Fruit fly (Drosophila melanogaster) whole organism, pupa: Measurements from ENCODE around the gene CG14354.

Source experiments
- CG10348 ChIP-seq: fragments of 200-800 bp; sonication (Bioruptor generic); IDR thresholded peaks from 2 replicates; pipeline ENCODE4 v1.3.6; 2022; ENCODE audit warnings: missing biosample characterization, missing genetic modification characterization
- CG14655 ChIP-seq: fragments of 200-800 bp; sonication (Bioruptor generic); optimal IDR thresholded peaks from 3 replicates; lab custom pipeline; 2017; ENCODE audit warnings: mild to moderate bottlenecking, missing biosample characterization, missing genetic modification reagents, missing genetic modification characterization
- CG15710 ChIP-seq: fragments of 200-800 bp; sonication (Bioruptor generic); optimal IDR thresholded peaks from 2 replicates; lab custom pipeline; 2018; ENCODE audit warnings: missing biosample characterization, mild to moderate bottlenecking, missing genetic modification characterization, moderate library complexity
- CG17806 ChIP-seq: fragments of 200-800 bp; sonication (Bioruptor generic); optimal IDR thresholded peaks from 2 replicates; lab custom pipeline; 2018; ENCODE audit warnings: missing biosample characterization, mild to moderate bottlenecking, missing genetic modification characterization, moderate library complexity
- Snoo ChIP-seq: fragments of 200-800 bp; sonication (Bioruptor generic); optimal IDR thresholded peaks from 3 replicates; lab custom pipeline; 2017; ENCODE audit warnings: missing biosample characterization, mild to moderate bottlenecking, missing genetic modification characterization, inconsistent platforms
- fd96Ca ChIP-seq: fragments of 200-800 bp; sonication (Bioruptor generic); IDR thresholded peaks from 3 replicates; pipeline ENCODE4 v1.3.6; 2022; ENCODE audit warnings: missing biosample characterization, missing genetic modification characterization

DNA sequence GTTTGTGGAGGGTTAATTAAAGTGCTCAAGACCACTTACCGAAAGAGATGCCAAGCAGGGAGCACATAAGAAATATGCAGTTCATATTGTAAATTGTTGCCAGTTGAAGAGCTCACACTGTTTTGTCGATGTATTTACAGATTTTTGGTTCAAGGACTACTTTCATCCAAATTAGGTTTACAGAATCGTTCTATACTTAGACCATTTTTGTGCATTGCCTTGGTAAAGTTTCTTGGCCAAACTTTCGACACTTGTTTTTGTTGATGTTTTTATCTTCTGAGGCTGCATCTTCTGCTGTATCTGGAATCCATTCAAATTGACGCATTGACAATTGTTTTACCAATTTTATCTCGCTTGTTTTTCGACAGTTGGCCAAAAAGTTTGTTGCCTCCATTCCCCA is 24.9 kb upstream of the CG14354 start, which contains the start of gene CG31093:
- TF ChIP-seq fd96Ca (GFP tag; lab: Robert Waterston, UW) (no peak), CG10348 (GFP tag; lab: Robert Waterston, UW) (no peak), CG14655 (no peak), Snoo (tag; lab: Kevin White, UChicago) (no peak), CG17806 (tag; lab: Kevin White, UChicago) (no peak), CG15710 (tag; lab: Kevin White, UChicago) (no peak)
